Worm (Caenorhabditis elegans) whole organism, young adult: Measurements from ENCODE around the gene daf-38.
"Not testable (repeated sequence)": the region's sequence is repeated elsewhere in the genome, so short reads cannot be mapped to it uniquely, and the experiment has no call there.

Source experiments
- Y79H2A.3 ChIP-seq: fragments of 200-800 bp; sonication (Bioruptor generic); conservative IDR thresholded peaks from 2 replicates; pipeline ENCODE4 v1.3.6; 2022; ENCODE audit warnings: missing genetic modification reagents, missing genetic modification characterization, missing compliant biosample characterization
- atf-7 ChIP-seq: sonication (generic microtip); optimal IDR thresholded peaks from 2 replicates; lab custom pipeline; 2017; ENCODE audit warnings: mild to moderate bottlenecking, missing genetic modification characterization, missing compliant biosample characterization
- chd-7 ChIP-seq: sonication (generic microtip); optimal IDR thresholded peaks from 2 replicates; lab custom pipeline; 2016; ENCODE audit warnings: mild to moderate bottlenecking, missing genetic modification characterization, moderate library complexity, missing compliant biosample characterization
- fkh-3 ChIP-seq: sonication (generic microtip); optimal IDR thresholded peaks from 2 replicates; lab custom pipeline; 2016; ENCODE audit warnings: mild to moderate bottlenecking, missing genetic modification characterization, missing compliant biosample characterization
- hsf-1 ChIP-seq: fragments of 200-800 bp; sonication (Bioruptor generic); IDR thresholded peaks from 2 replicates; pipeline ENCODE4 v1.3.6; 2022; ENCODE audit warnings: missing genetic modification reagents, missing genetic modification characterization, missing compliant biosample characterization
- lin-35 ChIP-seq, 3 experiments: fragments of 150-350 bp in 2 of 3; sonication (generic microtip) in 1 of 3; optimal IDR thresholded peaks; 2 replicates each; lab custom pipeline; 2014 to 2018; ENCODE audit warnings: missing biosample characterization in 3 of 3, missing genetic modification characterization in 3 of 3, missing genetic modification reagents in 3 of 3
- somi-1 ChIP-seq: fragments of 200-800 bp; sonication (Bioruptor generic); optimal IDR thresholded peaks from 2 replicates; lab custom pipeline; 2018; ENCODE audit warnings: mild to moderate bottlenecking, missing genetic modification characterization, missing compliant biosample characterization

- TF ChIP-seq chd-7 (tag; lab: Kevin White, UChicago); atf-7 (tag; lab: Kevin White, UChicago); hsf-1 (GFP tag; lab: Robert Waterston, UW); lin-35 (GFP tag; optimal IDR thresholded peaks at IDR 0.05; lab: Kevin White, UChicago); fkh-3; somi-1 (GFP tag; lab: Kevin White, UChicago); Y79H2A.3: not testable (repeated sequence)
These were observed 43.5 kb upstream of the daf-38 start for ce11 chrIV:15776361-15776760.
